Fruit fly (Drosophila melanogaster) S2 (cell line): Measurements from ENCODE around the gene Rtc1.
A peak's percentile ranks its signal among the peaks of the same experiment; 100 is the strongest.

Source experiments
- CG8478 ChIP-seq: fragments of >200 bp; optimal IDR thresholded peaks from 2 replicates; lab custom pipeline; 2018
- CTCF ChIP-seq, 2 experiments: fragments of >200 bp; optimal IDR thresholded peaks; 2 replicates each; lab custom pipeline; 2018

The Rtc1 gene

dm6 chrX:13779696-13780095 is 22.7 kb downstream of the Rtc1 start:
- no peak for TF ChIP-seq CTCF (optimal IDR thresholded peaks at IDR 0.05; lab: Kevin White, UChicago)
- TF ChIP-seq CG8478 (lab: Kevin White, UChicago), result no peak

DNA sequence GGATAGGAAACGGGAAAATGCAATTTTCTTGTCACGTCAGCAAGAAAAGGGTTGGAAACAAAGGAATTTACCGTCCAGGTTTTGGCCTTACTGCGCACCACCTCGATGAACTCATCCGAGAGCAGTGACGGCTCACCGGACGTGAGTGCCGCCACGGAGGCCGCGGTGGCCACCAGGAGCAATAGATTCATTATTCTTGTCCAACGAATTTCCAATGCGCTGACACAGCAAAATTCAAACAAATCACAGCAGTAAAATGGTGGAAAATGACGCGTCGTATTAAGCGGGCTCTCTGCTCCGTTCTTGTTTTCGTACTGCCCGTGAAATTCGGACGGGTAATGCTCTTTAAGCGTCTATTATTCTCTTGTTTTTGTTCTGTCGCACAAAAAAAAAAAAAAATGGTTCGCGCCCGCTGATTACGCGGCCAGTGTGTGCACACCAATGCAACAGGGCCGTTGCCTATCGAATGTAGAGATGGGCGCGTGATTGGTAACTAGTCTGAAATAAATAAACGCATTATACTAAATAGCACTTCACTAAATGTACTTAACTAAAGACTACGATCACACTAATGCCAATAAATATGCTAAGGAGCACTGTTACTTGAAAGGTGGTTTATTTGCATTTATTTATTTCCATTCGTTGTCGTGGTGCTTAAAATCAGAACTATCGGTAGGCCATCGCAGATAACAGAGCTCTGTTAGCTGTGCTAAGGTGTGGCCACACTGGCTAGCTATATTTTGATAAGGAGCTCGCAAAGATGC is 24.9 kb downstream of the Rtc1 start, which contains the start of the genes CtsB and amrt:
Gene CtsB (minus strand): TSS at position 432 of the 764 bp plus-strand sequence.
Gene amrt (plus strand): TSS at position 721 of the 764 bp plus-strand sequence.
- no peak for TF ChIP-seq CG8478 (lab: Kevin White, UChicago)
- TF ChIP-seq CTCF (optimal IDR thresholded peaks at IDR 0.05; lab: Kevin White, UChicago), result no peak

dm6 chrX:13783534-13783949 is 26.6 kb downstream of the Rtc1 start, which contains the start of gene inaE:
Gene inaE, plus strand, starts transcription at chrX:13783714.
- TF ChIP-seq CTCF (optimal IDR thresholded peaks at IDR 0.05; lab: Kevin White, UChicago) (peak in 1 of 2 experiments; percentile 14), CG8478 (lab: Kevin White, UChicago) (no peak)

dm6 chrX:13783958-13784907 is 27.3 kb downstream of the Rtc1 start:
- TF ChIP-seq CG8478 (lab: Kevin White, UChicago), result no peak
- no peak for TF ChIP-seq CTCF (optimal IDR thresholded peaks at IDR 0.05; lab: Kevin White, UChicago)

- no peak for TF ChIP-seq CG8478 (lab: Kevin White, UChicago)
- TF ChIP-seq CTCF (optimal IDR thresholded peaks at IDR 0.05; lab: Kevin White, UChicago), result no peak
Observed at dm6 chrX:13786037-13786667, 29.2 kb downstream of the Rtc1 start.

- no peak for TF ChIP-seq CG8478 (lab: Kevin White, UChicago)
- TF ChIP-seq CTCF (optimal IDR thresholded peaks at IDR 0.05; lab: Kevin White, UChicago), result no peak
Observed at dm6 chrX:13787282-13787850, 30.4 kb downstream of the Rtc1 start.

dm6 chrX:13788973-13789682 is 32.1 kb downstream of the Rtc1 start:
- TF ChIP-seq CG8478 (lab: Kevin White, UChicago) (no peak), CTCF (optimal IDR thresholded peaks at IDR 0.05; lab: Kevin White, UChicago) (no peak)

dm6 chrX:13791011-13791410 is 34.0 kb downstream of the Rtc1 start, which contains the start of gene CG10993:
Gene CG10993, minus strand, starts transcription at chrX:13791111.
- no peak for TF ChIP-seq CTCF (optimal IDR thresholded peaks at IDR 0.05; lab: Kevin White, UChicago)
- no peak for TF ChIP-seq CG8478 (lab: Kevin White, UChicago)

dm6 chrX:13792463-13792862 is 35.5 kb downstream of the Rtc1 start:
- TF ChIP-seq CG8478 (lab: Kevin White, UChicago) (no peak), CTCF (optimal IDR thresholded peaks at IDR 0.05; lab: Kevin White, UChicago) (no peak)

- no peak for TF ChIP-seq CTCF (optimal IDR thresholded peaks at IDR 0.05; lab: Kevin White, UChicago)
- TF ChIP-seq CG8478 (lab: Kevin White, UChicago), result no peak
Observed at dm6 chrX:13797538-13797937, 40.6 kb downstream of the Rtc1 start, which contains the start of gene CG10996. Gene CG10996, minus strand, starts transcription at chrX:13797638.

DNA sequence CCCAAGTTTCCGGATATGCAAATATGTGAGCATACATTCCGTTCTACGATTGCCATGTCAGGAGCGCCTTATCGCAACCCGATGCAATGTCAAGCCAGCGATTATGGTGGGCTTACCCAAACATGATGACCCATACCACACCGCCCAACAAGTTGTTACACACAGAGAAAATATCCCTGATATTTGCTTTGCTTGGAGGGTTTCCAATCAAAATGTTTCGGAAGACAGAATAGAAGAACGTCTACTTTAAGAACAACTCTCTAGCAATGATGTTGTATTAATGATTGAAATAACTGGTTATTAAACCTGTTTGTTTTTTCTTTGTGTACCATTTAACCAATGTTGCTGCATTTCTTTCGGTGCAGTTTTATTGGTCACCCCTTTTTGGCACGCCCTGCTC is 43.7 kb downstream of the Rtc1 start:
- TF ChIP-seq CTCF (optimal IDR thresholded peaks at IDR 0.05; lab: Kevin White, UChicago) (no peak), CG8478 (lab: Kevin White, UChicago) (no peak)

dm6 chrX:13804398-13804797 is 47.4 kb downstream of the Rtc1 start:
- TF ChIP-seq CG8478 (lab: Kevin White, UChicago), result no peak
- no peak for TF ChIP-seq CTCF (optimal IDR thresholded peaks at IDR 0.05; lab: Kevin White, UChicago)

- TF ChIP-seq CTCF (optimal IDR thresholded peaks at IDR 0.05; lab: Kevin White, UChicago) (peak; percentile 4 to 39), CG8478 (lab: Kevin White, UChicago) (no peak)
Observed at dm6 chrX:13805554-13805953, 48.6 kb downstream of the Rtc1 start.
